Fruit fly (Drosophila melanogaster): ENCODE results near the gene Nek2.
A peak's percentile ranks its signal among the peaks of the same experiment; 100 is the strongest.

Gene Nek2

dm6 chrX:7888386-7889024 lies 2.9 kb downstream of the Nek2 start, which contains the start of gene Acat1:
Acat1 (minus strand) TSS chrX:7888785.
- TF ChIP-seq Scr (GFP tag; IDR thresholded peaks at IDR 0.05; ENCODE audit: partially characterized antibody) (peak; percentile 51), CG4617 (GFP tag; optimal IDR thresholded peaks at IDR 0.05; ENCODE audit: borderline replicate concordance) (no peak), wor (GFP tag; IDR thresholded peaks at IDR 0.05) (no peak), Gug (GFP tag; IDR thresholded peaks at IDR 0.05) (no peak), lab (GFP tag; optimal IDR thresholded peaks at IDR 0.05) (peak; percentile 72), Dip2 (GFP tag; IDR thresholded peaks at IDR 0.05) (no peak), CG2202 (tag; optimal IDR thresholded peaks at IDR 0.05) (peak; percentile 35), wek (GFP tag; optimal IDR thresholded peaks at IDR 0.05) (no peak), Chrac-16 (GFP tag; optimal IDR thresholded peaks at IDR 0.05) (peak; percentile 57), sc (optimal IDR thresholded peaks at IDR 0.05) (no peak), sc (GFP tag; optimal IDR thresholded peaks at IDR 0.05) (no peak), CG7839 (tag; optimal IDR thresholded peaks at IDR 0.05) (no peak), dati (GFP tag; IDR thresholded peaks at IDR 0.05) (no peak), gt (GFP tag; IDR thresholded peaks at IDR 0.05) (no peak), CG12104 (GFP tag; optimal IDR thresholded peaks at IDR 0.05) (no peak), CG14860 (GFP tag; IDR thresholded peaks at IDR 0.05; ENCODE audit: partially characterized antibody) (no peak), E2f1 (GFP tag; IDR thresholded peaks at IDR 0.05) (peak; percentile 22; the same call in 1 of the 2 replicates), Poxn (GFP tag; IDR thresholded peaks at IDR 0.05) (no peak), twi (tag; optimal IDR thresholded peaks at IDR 0.05) (no peak), CG30431 (GFP tag; optimal IDR thresholded peaks at IDR 0.05) (no peak), CG14667 (GFP tag; IDR thresholded peaks at IDR 0.05) (no peak), CG11560 (tag; IDR thresholded peaks at IDR 0.05) (0 out of 3 replicates have a peak, but pooled peaks have one; percentile 10), gsb-n (tag; optimal IDR thresholded peaks at IDR 0.05) (peak; percentile 44), yki (optimal IDR thresholded peaks at IDR 0.05) (no peak), CG7556 (GFP tag; optimal IDR thresholded peaks at IDR 0.05) (peak; percentile 58), CG3065 (GFP tag; optimal IDR thresholded peaks at IDR 0.05) (no peak), CG4424 (GFP tag; optimal IDR thresholded peaks at IDR 0.05) (peak; percentile 52), slp2 (GFP tag; optimal IDR thresholded peaks at IDR 0.05) (no peak), ap (GFP tag; IDR thresholded peaks at IDR 0.05) (no peak), en (GFP tag; optimal IDR thresholded peaks at IDR 0.05) (peak; percentile 18), Trl (optimal IDR thresholded peaks at IDR 0.05) (no peak), Trl (GFP tag; optimal IDR thresholded peaks at IDR 0.05) (peak; percentile 52), mld (GFP tag; IDR thresholded peaks at IDR 0.05; ENCODE audit: partially characterized antibody) (no peak), Nf-YA (GFP tag; IDR thresholded peaks at IDR 0.05) (0 out of 2 replicates have a peak, but pooled peaks have one; percentile 11), CG10274 (GFP tag; optimal IDR thresholded peaks at IDR 0.05) (no peak), tna (GFP tag; IDR thresholded peaks at IDR 0.05; ENCODE audit: partially characterized antibody) (no peak), CG34224 (GFP tag; IDR thresholded peaks at IDR 0.05; ENCODE audit: partially characterized antibody) (peak; percentile 58; the same call in 2 of the 3 replicates), Hr78 (GFP tag; optimal IDR thresholded peaks at IDR 0.05) (no peak), eyg (GFP tag; optimal IDR thresholded peaks at IDR 0.05) (no peak), CG32767 (GFP tag; IDR thresholded peaks at IDR 0.05) (no peak), CG14710 (tag; optimal IDR thresholded peaks at IDR 0.05) (peak; percentile 53), CTCF (GFP tag; optimal IDR thresholded peaks at IDR 0.05) (no peak), CG12071 (GFP tag; optimal IDR thresholded peaks at IDR 0.05) (no peak), CG4328 (GFP tag; optimal IDR thresholded peaks at IDR 0.05) (no peak), sens-2 (GFP tag; IDR thresholded peaks at IDR 0.05) (peak; percentile 27; the same call in 1 of the 2 replicates), B-H1 (GFP tag; IDR thresholded peaks at IDR 0.05) (no peak), CG33213 (GFP tag; optimal IDR thresholded peaks at IDR 0.05) (no peak), CG10147 (GFP tag; optimal IDR thresholded peaks at IDR 0.05) (no peak), esg (GFP tag; conservative IDR thresholded peaks at IDR 0.05) (peak; percentile 28; the same call in 1 of the 2 replicates), trem (tag; optimal IDR thresholded peaks at IDR 0.05) (peak; percentile 52), Sin3A (optimal IDR thresholded peaks at IDR 0.05) (no peak), crol (GFP tag; IDR thresholded peaks at IDR 0.05) (no peak)

Data from whole organism, embryonic.